Fruit fly (Drosophila melanogaster) S2 (cell line): Measurements from ENCODE around the gene CG43355.

Experiments used
- CG8478 ChIP-seq: fragments of >200 bp; optimal IDR thresholded peaks from 2 replicates; lab custom pipeline; 2018
- CTCF ChIP-seq, 2 experiments: fragments of >200 bp; optimal IDR thresholded peaks; 2 replicates each; lab custom pipeline; 2018

- TF ChIP-seq CG8478 (lab: Kevin White, UChicago) (no peak), CTCF (optimal IDR thresholded peaks at IDR 0.05; lab: Kevin White, UChicago) (peak; percentile 66 to 70)
Measured at dm6 chr2L:11493933-11494332, 9.4 kb downstream of the CG43355 start.
